Worm (Caenorhabditis elegans): ENCODE data around the gene pup-2.

pup-2 gene

ce11 chrIII:5137685-5138084, 48.0 kb upstream of the pup-2 start:
- TF ChIP-seq tbx-7 (tag; optimal IDR thresholded peaks at IDR 0.05) (no peak), tbx-2 (tag; optimal IDR thresholded peaks at IDR 0.05) (peak; percentile 12), fkh-6 (tag; optimal IDR thresholded peaks at IDR 0.05) (no peak), unc-86 (tag; optimal IDR thresholded peaks at IDR 0.05) (no peak)

- TF ChIP-seq npax-4 (tag; optimal IDR thresholded peaks at IDR 0.05) = no peak
- TF ChIP-seq unc-42 (tag; optimal IDR thresholded peaks at IDR 0.05) = peak; percentile 89
- peak; percentile 70 for TF ChIP-seq tbx-2 (tag; optimal IDR thresholded peaks at IDR 0.05)
Measured at ce11 chrIII:5138940-5139533, 46.7 kb upstream of the pup-2 start.

- TF ChIP-seq unc-3 (GFP tag; conservative IDR thresholded peaks at IDR 0.05) (no peak), unc-3 (tag; optimal IDR thresholded peaks at IDR 0.05) (no peak), unc-55 (GFP tag; optimal IDR thresholded peaks at IDR 0.05) (peak; percentile 84), hlh-30 (tag; optimal IDR thresholded peaks at IDR 0.05; ENCODE audit: insufficient read depth) (no peak), rnt-1 (tag; optimal IDR thresholded peaks at IDR 0.05) (no peak), pha-2 (tag; optimal IDR thresholded peaks at IDR 0.05) (no peak), nhr-232 (tag; optimal IDR thresholded peaks at IDR 0.05) (no peak), unc-86 (tag; optimal IDR thresholded peaks at IDR 0.05) (no peak), ceh-45 (GFP tag; IDR thresholded peaks at IDR 0.05) (no peak), sox-2 (GFP tag; IDR thresholded peaks at IDR 0.05) (no peak), fkh-10 (GFP tag; optimal IDR thresholded peaks at IDR 0.05) (no peak), C08G9.2 (tag; optimal IDR thresholded peaks at IDR 0.05) (no peak), unc-42 (tag; optimal IDR thresholded peaks at IDR 0.05) (no peak), pha-4 (tag; optimal IDR thresholded peaks at IDR 0.05) (no peak), ahr-1 (tag; optimal IDR thresholded peaks at IDR 0.05) (no peak), ceh-31 (tag; optimal IDR thresholded peaks at IDR 0.05) (no peak), tbx-2 (tag; optimal IDR thresholded peaks at IDR 0.05) (peak; percentile 78), sox-4 (tag; optimal IDR thresholded peaks at IDR 0.05) (no peak), zip-5 (tag; optimal IDR thresholded peaks at IDR 0.05) (no peak)
Measured at ce11 chrIII:5139768-5140167, 46.0 kb upstream of the pup-2 start.

ce11 chrIII:5140559-5140958, 45.2 kb upstream of the pup-2 start:
- TF ChIP-seq eyg-1 (tag; optimal IDR thresholded peaks at IDR 0.05) (no peak), ceh-14 (tag; optimal IDR thresholded peaks at IDR 0.05) (no peak), fkh-6 (tag; optimal IDR thresholded peaks at IDR 0.05) (no peak), ceh-45 (GFP tag; IDR thresholded peaks at IDR 0.05) (no peak), ceh-30 (tag; optimal IDR thresholded peaks at IDR 0.05) (no peak), tbx-2 (tag; optimal IDR thresholded peaks at IDR 0.05) (peak; percentile 90), odd-2 (tag; optimal IDR thresholded peaks at IDR 0.05) (no peak), C08G9.2 (tag; optimal IDR thresholded peaks at IDR 0.05) (no peak), nhr-11 (tag; optimal IDR thresholded peaks at IDR 0.05) (no peak), ztf-16 (tag; optimal IDR thresholded peaks at IDR 0.05) (no peak), hlh-30 (tag; optimal IDR thresholded peaks at IDR 0.05; ENCODE audit: insufficient read depth) (no peak), che-1 (tag; optimal IDR thresholded peaks at IDR 0.05) (no peak), elt-2 (tag; optimal IDR thresholded peaks at IDR 0.05) (no peak), C38D4.7 (GFP tag; optimal IDR thresholded peaks at IDR 0.05) (no peak), ceh-24 (tag; optimal IDR thresholded peaks at IDR 0.05) (no peak), hlh-8 (tag; optimal IDR thresholded peaks at IDR 0.05) (no peak), unc-42 (tag; optimal IDR thresholded peaks at IDR 0.05) (no peak), tbx-7 (tag; optimal IDR thresholded peaks at IDR 0.05) (no peak), ets-4 (tag; optimal IDR thresholded peaks at IDR 0.05) (peak; percentile 3), ceh-18 (tag; optimal IDR thresholded peaks at IDR 0.05) (peak; percentile 53), pax-1 (tag; optimal IDR thresholded peaks at IDR 0.05) (no peak), unc-55 (GFP tag; optimal IDR thresholded peaks at IDR 0.05) (peak; percentile 71), T23F11.4 (GFP tag; optimal IDR thresholded peaks at IDR 0.05) (no peak), ama-1 (optimal IDR thresholded peaks at IDR 0.05) (no peak), sdc-2 (tag; optimal IDR thresholded peaks at IDR 0.05) (no peak)
